Fruit fly (Drosophila melanogaster): Measurements from ENCODE around the gene scf.

The scf gene

dm6 chr3L:1320230-1320930, 21.9 kb downstream of the scf start (continued):
- TF ChIP-seq hb (GFP tag; IDR thresholded peaks at IDR 0.05; ENCODE audit: partially characterized antibody) (no peak), Tbp (GFP tag; optimal IDR thresholded peaks at IDR 0.05) (no peak), CG4282 (GFP tag; optimal IDR thresholded peaks at IDR 0.05) (no peak), chn (GFP tag; optimal IDR thresholded peaks at IDR 0.05) (no peak), her (GFP tag; optimal IDR thresholded peaks at IDR 0.05) (no peak), Hmr (GFP tag; optimal IDR thresholded peaks at IDR 0.05) (peak; percentile 20), Antp (GFP tag; optimal IDR thresholded peaks at IDR 0.05) (no peak), CG15514 (GFP tag; optimal IDR thresholded peaks at IDR 0.05) (peak; percentile 4), chm (GFP tag; IDR thresholded peaks at IDR 0.05) (no peak), peb (GFP tag; IDR thresholded peaks at IDR 0.05) (no peak), CG13123 (GFP tag; optimal IDR thresholded peaks at IDR 0.05) (no peak), Taf1 (GFP tag; IDR thresholded peaks at IDR 0.05) (no peak), lilli (GFP tag; optimal IDR thresholded peaks at IDR 0.05) (peak; percentile 25), schlank (tag; optimal IDR thresholded peaks at IDR 0.05) (no peak), CG18764 (GFP tag; optimal IDR thresholded peaks at IDR 0.05) (no peak), CG11695 (GFP tag; IDR thresholded peaks at IDR 0.05) (no peak), nmo (GFP tag; optimal IDR thresholded peaks at IDR 0.05) (no peak), CG10565 (GFP tag; optimal IDR thresholded peaks at IDR 0.05) (no peak), CG13287 (GFP tag; IDR thresholded peaks at IDR 0.05; ENCODE audit: partially characterized antibody) (no peak), dpn (GFP tag; optimal IDR thresholded peaks at IDR 0.05) (no peak), Oli (tag; optimal IDR thresholded peaks at IDR 0.05) (peak; percentile 28), CG3847 (GFP tag; IDR thresholded peaks at IDR 0.05) (no peak), NC2α (GFP tag; optimal IDR thresholded peaks at IDR 0.05) (no peak), Hr78 (GFP tag; optimal IDR thresholded peaks at IDR 0.05) (peak in 1 of 2 experiments; percentile 99), CG7839 (tag; optimal IDR thresholded peaks at IDR 0.05) (peak; percentile 38), CG13424 (tag; optimal IDR thresholded peaks at IDR 0.05) (peak; percentile 5), CG10267 (tag; optimal IDR thresholded peaks at IDR 0.05) (no peak), Dbx (GFP tag; IDR thresholded peaks at IDR 0.05) (0 out of 3 replicates have a peak, but pooled peaks have one; percentile 24), CG6175 (GFP tag; IDR thresholded peaks at IDR 0.05) (no peak), CG10543 (GFP tag; optimal IDR thresholded peaks at IDR 0.05) (no peak), pan (optimal IDR thresholded peaks at IDR 0.05) (no peak), pan (GFP tag; optimal IDR thresholded peaks at IDR 0.05 in 1 of 2, IDR thresholded peaks at IDR 0.05 in 1 of 2) (no peak), BEAF-32 (GFP tag; optimal IDR thresholded peaks at IDR 0.05) (no peak), Vsx1 (GFP tag; optimal IDR thresholded peaks at IDR 0.05) (no peak), tll (GFP tag; optimal IDR thresholded peaks at IDR 0.05) (no peak), CG7745 (tag; optimal IDR thresholded peaks at IDR 0.05) (peak; percentile 99), gt (GFP tag; IDR thresholded peaks at IDR 0.05) (peak; percentile 10; the same call in 1 of the 2 replicates), CG17568 (GFP tag; optimal IDR thresholded peaks at IDR 0.05) (no peak), H2.0 (GFP tag; IDR thresholded peaks at IDR 0.05) (no peak), HLH3B (GFP tag; IDR thresholded peaks at IDR 0.05) (0 out of 2 replicates have a peak, but pooled peaks have one; percentile 26), CG13296 (GFP tag; optimal IDR thresholded peaks at IDR 0.05) (no peak), ken (GFP tag; IDR thresholded peaks at IDR 0.05) (no peak), Optix (GFP tag; IDR thresholded peaks at IDR 0.05) (no peak), CG4404 (GFP tag; IDR thresholded peaks at IDR 0.05) (no peak), ci (GFP tag; IDR thresholded peaks at IDR 0.05) (no peak), CG1603 (tag; optimal IDR thresholded peaks at IDR 0.05) (peak; percentile 32), HLH4C (GFP tag; IDR thresholded peaks at IDR 0.05; ENCODE audit: partially characterized antibody) (no peak), org-1 (GFP tag; optimal IDR thresholded peaks at IDR 0.05) (no peak), Jarid2 (GFP tag; optimal IDR thresholded peaks at IDR 0.05) (no peak)
